Worm (Caenorhabditis elegans): ENCODE data around the gene best-5.

DNA sequence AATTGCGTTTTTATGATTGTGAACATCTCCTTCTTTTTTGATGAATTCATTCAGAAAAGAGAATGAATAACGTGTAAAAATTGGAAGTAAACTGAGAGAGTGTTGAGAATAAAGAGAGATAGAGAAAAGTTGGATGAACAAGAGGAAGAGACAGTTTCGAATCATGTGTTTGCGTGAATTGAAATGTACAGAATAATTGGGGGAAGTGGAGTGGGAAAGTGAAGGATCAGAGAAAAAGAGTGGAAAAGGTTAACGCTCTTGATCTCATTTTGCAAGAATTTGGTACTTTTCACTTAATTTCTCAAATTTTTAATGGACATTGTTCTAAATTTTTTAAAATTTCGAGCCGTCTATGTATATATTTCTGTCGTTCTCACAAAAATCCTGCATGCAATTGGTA is 43.3 kb upstream of the best-5 start:
- TF ChIP-seq nhr-12 (tag; optimal IDR thresholded peaks at IDR 0.05) = no peak
- TF ChIP-seq elt-1 (tag; optimal IDR thresholded peaks at IDR 0.05) = no peak
- no peak for TF ChIP-seq snpc-4 (tag; optimal IDR thresholded peaks at IDR 0.05)
- no peak for TF ChIP-seq nhr-237 (tag; optimal IDR thresholded peaks at IDR 0.05)
- no peak for TF ChIP-seq nhr-11 (tag; optimal IDR thresholded peaks at IDR 0.05)
- TF ChIP-seq sea-2 (GFP tag; optimal IDR thresholded peaks at IDR 0.05) = no peak
- no peak for TF ChIP-seq ztf-11 (tag; optimal IDR thresholded peaks at IDR 0.05)
- TF ChIP-seq ztf-4 (tag; optimal IDR thresholded peaks at IDR 0.05) = no peak
- TF ChIP-seq ceh-82 (tag; optimal IDR thresholded peaks at IDR 0.05) = no peak
